Fruit fly (Drosophila melanogaster): ENCODE data around the gene CG42717.

The CG42717 gene

DNA sequence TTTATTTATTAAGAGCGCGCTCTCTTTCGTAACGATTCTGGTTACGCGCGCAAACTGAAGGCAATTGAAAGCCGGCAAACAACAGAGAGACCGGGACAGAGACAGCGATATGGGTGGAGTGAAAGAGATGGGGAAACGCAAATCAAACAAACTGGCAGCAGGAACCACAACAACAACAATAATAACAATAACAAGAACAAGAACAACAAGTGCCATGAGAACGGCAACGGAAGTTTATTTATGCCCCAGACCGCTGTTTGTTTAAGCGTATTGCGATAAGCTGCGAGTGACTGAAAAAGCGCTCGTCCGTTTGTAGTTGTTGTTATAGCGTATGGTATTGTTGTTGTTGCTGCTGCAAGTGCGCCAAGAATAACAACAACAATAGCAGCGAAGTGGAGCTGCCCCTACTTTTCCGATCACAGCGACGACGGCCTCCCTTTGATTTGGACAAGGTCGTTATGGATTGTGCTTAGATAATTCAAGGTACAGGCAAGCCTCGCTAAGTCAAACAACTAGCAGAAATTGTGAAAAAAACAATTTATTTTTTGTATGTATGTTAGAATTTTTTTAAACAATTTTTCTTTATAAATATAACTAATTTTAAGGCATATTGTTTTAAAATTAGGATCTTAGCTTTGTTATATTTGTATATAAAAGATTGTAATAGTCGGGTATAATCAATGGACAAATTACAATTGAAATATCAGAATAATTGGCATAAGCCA lies 6.8 kb downstream of the CG42717 start (continued):
- TF ChIP-seq sr (GFP tag; IDR thresholded peaks at IDR 0.05) (0 out of 3 replicates have a peak, but pooled peaks have one; percentile 55), pum (GFP tag; optimal IDR thresholded peaks at IDR 0.05) (peak; percentile 40), gro (GFP tag; optimal IDR thresholded peaks at IDR 0.05) (peak; percentile 47), CG6175 (GFP tag; IDR thresholded peaks at IDR 0.05) (peak; percentile 89), Drgx (GFP tag; IDR thresholded peaks at IDR 0.05) (peak; percentile 48; the same call in 1 of the 2 replicates), Optix (GFP tag; IDR thresholded peaks at IDR 0.05) (peak; percentile 61; the same call in 1 of the 3 replicates), sna (GFP tag; IDR thresholded peaks at IDR 0.05; ENCODE audit: partially characterized antibody) (no peak), oc (tag; optimal IDR thresholded peaks at IDR 0.05) (peak; percentile 47), odd (GFP tag; optimal IDR thresholded peaks at IDR 0.05) (peak; percentile 77), kah (GFP tag; optimal IDR thresholded peaks at IDR 0.05) (peak; percentile 76), ato (GFP tag; IDR thresholded peaks at IDR 0.05; ENCODE audit: partially characterized antibody) (0 out of 2 replicates have a peak, but pooled peaks have one; percentile 8), CG6254 (GFP tag; optimal IDR thresholded peaks at IDR 0.05) (peak; percentile 79), pros (GFP tag; optimal IDR thresholded peaks at IDR 0.05) (peak; percentile 56), CG2202 (tag; optimal IDR thresholded peaks at IDR 0.05) (peak; percentile 87), TFAM (GFP tag; optimal IDR thresholded peaks at IDR 0.05) (no peak), grn (GFP tag; optimal IDR thresholded peaks at IDR 0.05) (peak; percentile 80), CG6854 (GFP tag; optimal IDR thresholded peaks at IDR 0.05) (peak; percentile 72), CG2116 (GFP tag; optimal IDR thresholded peaks at IDR 0.05) (peak; percentile 36), E2f1 (GFP tag; IDR thresholded peaks at IDR 0.05) (peak; percentile 64; the same call in 1 of the 2 replicates), CG14014 (GFP tag; IDR thresholded peaks at IDR 0.05) (peak; percentile 44; the same call in 1 of the 2 replicates), CG34224 (GFP tag; IDR thresholded peaks at IDR 0.05; ENCODE audit: partially characterized antibody) (no peak), tap (tag; optimal IDR thresholded peaks at IDR 0.05) (peak; percentile 17), sob (GFP tag; IDR thresholded peaks at IDR 0.05) (peak; percentile 80), gfzf (GFP tag; optimal IDR thresholded peaks at IDR 0.05) (no peak), Myb (GFP tag; optimal IDR thresholded peaks at IDR 0.05) (peak; percentile 38), ewg (GFP tag; optimal IDR thresholded peaks at IDR 0.05) (peak; percentile 50), CG6683 (GFP tag; optimal IDR thresholded peaks at IDR 0.05) (peak; percentile 45), Trl (optimal IDR thresholded peaks at IDR 0.05) (no peak), Trl (GFP tag; optimal IDR thresholded peaks at IDR 0.05) (peak; percentile 62), chm (GFP tag; IDR thresholded peaks at IDR 0.05) (peak; percentile 87; the same call in 1 of the 2 replicates), Jarid2 (GFP tag; optimal IDR thresholded peaks at IDR 0.05) (peak; percentile 75), CG17186 (GFP tag; optimal IDR thresholded peaks at IDR 0.05) (peak; percentile 45), danr (GFP tag; IDR thresholded peaks at IDR 0.05) (no peak), lilli (GFP tag; optimal IDR thresholded peaks at IDR 0.05) (no peak), Usf (GFP tag; optimal IDR thresholded peaks at IDR 0.05) (no peak), CG11398 (GFP tag; optimal IDR thresholded peaks at IDR 0.05) (peak; percentile 74), Kr (GFP tag; optimal IDR thresholded peaks at IDR 0.05) (peak; percentile 58), scrt (GFP tag; optimal IDR thresholded peaks at IDR 0.05) (peak; percentile 36), ind (GFP tag; optimal IDR thresholded peaks at IDR 0.05) (peak; percentile 6), CG14710 (tag; optimal IDR thresholded peaks at IDR 0.05) (peak; percentile 59), luna (GFP tag; optimal IDR thresholded peaks at IDR 0.05) (peak; percentile 14), row (GFP tag; IDR thresholded peaks at IDR 0.05) (peak; percentile 65), Dad (GFP tag; optimal IDR thresholded peaks at IDR 0.05) (peak; percentile 32), so (GFP tag; IDR thresholded peaks at IDR 0.05) (peak; percentile 80; the same call in 2 of the 3 replicates), Nf-YA (GFP tag; IDR thresholded peaks at IDR 0.05) (peak; percentile 23; the same call in 1 of the 2 replicates), Chrac-16 (GFP tag; optimal IDR thresholded peaks at IDR 0.05) (no peak), hkb (optimal IDR thresholded peaks at IDR 0.05) (no peak), hkb (GFP tag; IDR thresholded peaks at IDR 0.05) (peak; percentile 56; the same call in 1 of the 2 replicates), CG10979 (tag; optimal IDR thresholded peaks at IDR 0.05) (peak; percentile 5), CG14441 (GFP tag; IDR thresholded peaks at IDR 0.05) (peak; percentile 6; the same call in 1 of the 2 replicates)

All from whole organism, embryonic.